Fruit fly (Drosophila melanogaster): ENCODE results near the gene JTBR.

JTBR gene

dm6 chr3L:1794164-1794942 lies 8.3 kb downstream of the JTBR start (continued):
- TF ChIP-seq fd102C (GFP tag; optimal IDR thresholded peaks at IDR 0.05) = no peak
- TF ChIP-seq wor (GFP tag; IDR thresholded peaks at IDR 0.05) = no peak
- TF ChIP-seq wdn (GFP tag; IDR thresholded peaks at IDR 0.05) = 0 out of 2 replicates have a peak, but pooled peaks have one; percentile 44
- TF ChIP-seq CG12744 (GFP tag; optimal IDR thresholded peaks at IDR 0.05) = no peak
- peak; percentile 38 for TF ChIP-seq CG1233 (GFP tag; optimal IDR thresholded peaks at IDR 0.05)
- TF ChIP-seq tx (GFP tag; optimal IDR thresholded peaks at IDR 0.05) = no peak
- TF ChIP-seq Lpt (GFP tag; optimal IDR thresholded peaks at IDR 0.05) = no peak
- TF ChIP-seq B-H2 (GFP tag; optimal IDR thresholded peaks at IDR 0.05) = peak; percentile 84
- TF ChIP-seq ato (GFP tag; IDR thresholded peaks at IDR 0.05; ENCODE audit: partially characterized antibody) = no peak
- peak; percentile 21; the same call in 1 of the 2 replicates for TF ChIP-seq seq (GFP tag; IDR thresholded peaks at IDR 0.05)
- peak; percentile 13 for TF ChIP-seq lilli (GFP tag; optimal IDR thresholded peaks at IDR 0.05)
- TF ChIP-seq CG11456 (GFP tag; IDR thresholded peaks at IDR 0.05) = peak; percentile 26; the same call in 1 of the 3 replicates
- TF ChIP-seq ken (GFP tag; IDR thresholded peaks at IDR 0.05) = no peak
- TF ChIP-seq Ets65A (GFP tag) = no peak
- TF ChIP-seq Atf6 (GFP tag; IDR thresholded peaks at IDR 0.05) = peak; percentile 41; the same call in 1 of the 2 replicates
- no peak for TF ChIP-seq fd96Cb (tag; optimal IDR thresholded peaks at IDR 0.05)
- peak; percentile 86 to 97 for TF ChIP-seq Trl (optimal IDR thresholded peaks at IDR 0.05)
- TF ChIP-seq Trl (GFP tag; optimal IDR thresholded peaks at IDR 0.05) = peak; percentile 8
- TF ChIP-seq CG6175 (GFP tag; IDR thresholded peaks at IDR 0.05) = peak; percentile 53; the same call in 1 of the 3 replicates
- peak; percentile 90 for TF ChIP-seq CG10543 (GFP tag; optimal IDR thresholded peaks at IDR 0.05)
- TF ChIP-seq bowl (GFP tag; IDR thresholded peaks at IDR 0.05) = peak; percentile 48; the same call in 1 of the 2 replicates
- TF ChIP-seq CG33557 (GFP tag; optimal IDR thresholded peaks at IDR 0.05) = no peak
- TF ChIP-seq Deaf1 (tag; optimal IDR thresholded peaks at IDR 0.05) = no peak
- peak; percentile 1 for TF ChIP-seq PHDP (tag; optimal IDR thresholded peaks at IDR 0.05)
- peak in 1 of 2 experiments; percentile 63 for TF ChIP-seq Eip74EF (GFP tag; optimal IDR thresholded peaks at IDR 0.05)
- TF ChIP-seq Elba2 (GFP tag; optimal IDR thresholded peaks at IDR 0.05) = no peak
- no peak for TF ChIP-seq Stat92E (GFP tag; optimal IDR thresholded peaks at IDR 0.05)
- no peak for TF ChIP-seq h (optimal IDR thresholded peaks at IDR 0.05)
- TF ChIP-seq CG5180 (GFP tag; optimal IDR thresholded peaks at IDR 0.05) = peak; percentile 47
- TF ChIP-seq CG7963 (GFP tag; IDR thresholded peaks at IDR 0.05; ENCODE audit: partially characterized antibody) = no peak
- peak; percentile 34; the same call in 1 of the 2 replicates for TF ChIP-seq CG11247 (GFP tag; IDR thresholded peaks at IDR 0.05)
- TF ChIP-seq Aef1 (GFP tag; IDR thresholded peaks at IDR 0.05) = peak; percentile 64
- no peak for TF ChIP-seq chif (GFP tag; optimal IDR thresholded peaks at IDR 0.05)
- TF ChIP-seq CG32767 (GFP tag; IDR thresholded peaks at IDR 0.05) = peak; percentile 11; the same call in 1 of the 2 replicates
- TF ChIP-seq so (GFP tag; IDR thresholded peaks at IDR 0.05) = peak; percentile 59; the same call in 1 of the 3 replicates
- no peak for TF ChIP-seq Sox100B (GFP tag; optimal IDR thresholded peaks at IDR 0.05)
- TF ChIP-seq sug (tag; optimal IDR thresholded peaks at IDR 0.05) = peak; percentile 86
- no peak for TF ChIP-seq ara (GFP tag; IDR thresholded peaks at IDR 0.05)
- TF ChIP-seq vnd (GFP tag; IDR thresholded peaks at IDR 0.05; ENCODE audit: partially characterized antibody) = 0 out of 3 replicates have a peak, but pooled peaks have one; percentile 14
- no peak for TF ChIP-seq Doc2 (GFP tag; IDR thresholded peaks at IDR 0.05)
- peak; percentile 44 for TF ChIP-seq MTF-1 (GFP tag; optimal IDR thresholded peaks at IDR 0.05; ENCODE audit: borderline replicate concordance)
- peak; percentile 60 for TF ChIP-seq CG3838 (GFP tag; optimal IDR thresholded peaks at IDR 0.05)
- no peak for TF ChIP-seq Hsf (GFP tag; optimal IDR thresholded peaks at IDR 0.05)
- TF ChIP-seq Usf (GFP tag; optimal IDR thresholded peaks at IDR 0.05) = no peak
- TF ChIP-seq CG17568 (GFP tag; optimal IDR thresholded peaks at IDR 0.05) = no peak
- peak; percentile 71 for TF ChIP-seq CG12071 (GFP tag; optimal IDR thresholded peaks at IDR 0.05)
- peak; percentile 85 for TF ChIP-seq CG4360 (GFP tag; IDR thresholded peaks at IDR 0.05)
- TF ChIP-seq abd-A (tag; optimal IDR thresholded peaks at IDR 0.05) = peak; percentile 98
- no peak for TF ChIP-seq Dek (tag; optimal IDR thresholded peaks at IDR 0.05)
